Worm (Caenorhabditis elegans) whole organism, L4/young adult: ENCODE data around the gene mrps-18C.

ENCODE experiments used
- W03F9.2 ChIP-seq: fragments of 150-350 bp; optimal IDR thresholded peaks from 2 replicates; lab custom pipeline; 2014; ENCODE audit warnings: missing biosample characterization, missing genetic modification characterization
- dao-5 ChIP-seq: sonication (generic microtip); optimal IDR thresholded peaks from 2 replicates; lab custom pipeline; 2016; ENCODE audit warnings: missing genotype, missing genetic modification characterization, moderate library complexity, missing compliant biosample characterization
- him-1 ChIP-seq: sonication (generic microtip); optimal IDR thresholded peaks from 2 replicates; lab custom pipeline; 2016; ENCODE audit warnings: missing genotype, missing genetic modification reagents, missing genetic modification characterization, missing compliant biosample characterization

Gene mrps-18C

DNA sequence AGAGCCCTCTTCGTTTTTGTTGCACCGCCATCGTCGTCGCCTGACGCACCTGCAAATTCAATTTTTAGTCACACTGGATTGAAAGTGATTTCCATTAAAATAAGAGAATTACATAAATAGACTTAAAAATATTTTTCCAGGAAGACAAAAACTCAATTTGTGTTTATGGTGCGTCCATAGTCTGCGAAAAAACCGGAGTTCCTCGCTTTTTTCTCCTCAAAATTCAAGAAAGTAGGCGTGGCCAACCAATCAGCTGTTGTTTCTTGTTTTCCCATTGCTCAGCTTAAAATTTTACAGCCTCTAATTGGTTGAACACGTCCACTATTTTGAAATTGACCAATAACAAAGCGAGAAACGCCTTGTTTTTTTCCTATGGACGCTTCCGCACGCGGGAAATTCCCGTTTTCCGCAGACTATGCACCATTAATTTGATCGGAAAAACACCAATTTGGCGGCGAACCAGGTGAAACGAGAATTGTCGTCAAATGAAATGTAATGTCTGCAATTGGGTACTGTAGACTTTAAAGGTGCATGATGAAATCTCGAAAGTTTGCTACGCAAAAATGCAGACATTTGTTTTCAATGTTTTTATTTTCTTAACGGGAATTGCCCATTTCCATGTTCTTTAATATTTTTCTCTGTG lies 49.2 kb downstream of the mrps-18C start, which contains the start of gene C27F2.7:
C27F2.7 (minus strand) TSS at position 51 of the 643 bp plus-strand sequence.
- no peak for TF ChIP-seq him-1 (tag; lab: Kevin White, UChicago)
- TF ChIP-seq W03F9.2 (tag; lab: Kevin White, UChicago), result no peak
- TF ChIP-seq dao-5, result no peak
